Fruit fly (Drosophila melanogaster) whole organism, embryonic: ENCODE measurements around the gene NaPi-III.

Experiments used
- Ada2b ChIP-seq: fragments of 200-800 bp; sonication (Bioruptor generic); IDR thresholded peaks from 2 replicates; pipeline ENCODE4 v1.3.6; 2022; ENCODE audit warnings: missing biosample characterization, missing genetic modification characterization
- Adf1 ChIP-seq: fragments of 200-800 bp; sonication (Bioruptor generic); IDR thresholded peaks from 2 replicates; pipeline ENCODE4 v1.3.6; 2022; ENCODE audit warnings: missing biosample characterization, missing genetic modification characterization
- B-H1 ChIP-seq: fragments of 200-800 bp; sonication (Bioruptor generic); IDR thresholded peaks from 3 replicates; pipeline ENCODE4 v1.3.6; 2022; ENCODE audit warnings: missing biosample characterization, missing genetic modification characterization
- CG11247 ChIP-seq: fragments of 200-800 bp; sonication (Bioruptor generic); IDR thresholded peaks from 2 replicates; pipeline ENCODE4 v1.3.6; 2022; ENCODE audit warnings: missing biosample characterization, missing genetic modification characterization
- CG11695 ChIP-seq: fragments of 200-800 bp; sonication (Bioruptor generic); IDR thresholded peaks from 3 replicates; pipeline ENCODE4 v1.3.6; 2022; ENCODE audit warnings: missing biosample characterization, missing genetic modification characterization
- CG12104 ChIP-seq: fragments of 200-800 bp; sonication (Bioruptor generic); optimal IDR thresholded peaks from 3 replicates; lab custom pipeline; 2016; ENCODE audit warnings: missing biosample characterization, missing genetic modification characterization
- CG15479 ChIP-seq: fragments of 200-800 bp; sonication (Bioruptor generic); optimal IDR thresholded peaks from 3 replicates; lab custom pipeline; 2019; ENCODE audit warnings: missing biosample characterization, mild to moderate bottlenecking, missing genetic modification characterization, moderate library complexity
- CG15696 ChIP-seq: fragments of 200-800 bp; sonication (Bioruptor generic); optimal IDR thresholded peaks from 2 replicates; lab custom pipeline; 2019; ENCODE audit warnings: missing biosample characterization, mild to moderate bottlenecking, missing genetic modification characterization, moderate library complexity
- CG1603 ChIP-seq: fragments of 200-800 bp; sonication (Bioruptor generic); optimal IDR thresholded peaks from 2 replicates; lab custom pipeline; 2019; ENCODE audit warnings: missing biosample characterization, mild to moderate bottlenecking, missing genetic modification characterization, moderate library complexity
- CG16815 ChIP-seq: fragments of 200-800 bp; sonication (Bioruptor generic); optimal IDR thresholded peaks from 3 replicates; lab custom pipeline; 2017; ENCODE audit warnings: missing biosample characterization, mild to moderate bottlenecking, missing genetic modification characterization
- CG17568 ChIP-seq: fragments of 200-800 bp; sonication (Bioruptor generic); optimal IDR thresholded peaks from 2 replicates; lab custom pipeline; 2018; ENCODE audit warnings: missing biosample characterization, mild to moderate bottlenecking, missing genetic modification characterization, moderate library complexity
- CG17612 ChIP-seq: fragments of 200-800 bp; sonication (Bioruptor generic); IDR thresholded peaks from 2 replicates; pipeline ENCODE4 v1.3.6; 2022; ENCODE audit warnings: missing biosample characterization, missing genetic modification characterization
- CG2202 ChIP-seq: fragments of 200-800 bp; sonication (Bioruptor generic); optimal IDR thresholded peaks from 2 replicates; lab custom pipeline; 2018; ENCODE audit warnings: missing biosample characterization, mild to moderate bottlenecking, missing genetic modification characterization
- CG30431 ChIP-seq: fragments of 200-800 bp; sonication (Bioruptor generic); optimal IDR thresholded peaks from 2 replicates; lab custom pipeline; 2017; ENCODE audit warnings: missing biosample characterization, missing genetic modification characterization
- CG3726 ChIP-seq: fragments of 200-800 bp; sonication (Bioruptor generic); IDR thresholded peaks from 3 replicates; pipeline ENCODE4, ENCODE4 v1.3.6; 2022; ENCODE audit warnings: missing biosample characterization, missing genetic modification characterization
- CG6683 ChIP-seq: fragments of 200-800 bp; sonication (Bioruptor generic); optimal IDR thresholded peaks from 2 replicates; lab custom pipeline; 2017; ENCODE audit warnings: missing biosample characterization, mild to moderate bottlenecking, missing genetic modification characterization, missing genetic modification reagents
- CG6854 ChIP-seq: fragments of 200-800 bp; sonication (Bioruptor generic); optimal IDR thresholded peaks from 3 replicates; lab custom pipeline; 2017; ENCODE audit warnings: missing biosample characterization, mild to moderate bottlenecking, missing genetic modification characterization
- CG7271 ChIP-seq: fragments of 200-800 bp; sonication (Bioruptor generic); optimal IDR thresholded peaks from 2 replicates; lab custom pipeline; 2018; ENCODE audit warnings: missing biosample characterization, mild to moderate bottlenecking, missing genetic modification characterization, moderate library complexity
- CG9817 ChIP-seq: fragments of 200-800 bp; sonication (Bioruptor generic); optimal IDR thresholded peaks from 2 replicates; lab custom pipeline; 2018; ENCODE audit warnings: missing biosample characterization, mild to moderate bottlenecking, missing genetic modification characterization, moderate library complexity
- D19B ChIP-seq: fragments of 200-800 bp; sonication (Bioruptor generic); optimal IDR thresholded peaks from 2 replicates; lab custom pipeline; 2017; ENCODE audit warnings: missing biosample characterization, mild to moderate bottlenecking, missing genetic modification characterization
- Dad ChIP-seq: fragments of 200-800 bp; sonication (Bioruptor generic); optimal IDR thresholded peaks from 3 replicates; lab custom pipeline; 2016; ENCODE audit warnings: missing biosample characterization, missing genetic modification characterization
- Dll ChIP-seq: fragments of 200-800 bp; sonication (Bioruptor generic); IDR thresholded peaks from 4 replicates; pipeline ENCODE4 v1.3.6; 2022; ENCODE audit warnings: missing biosample characterization, missing genetic modification characterization; ENCODE audit not compliant: partially characterized antibody
- Dref ChIP-seq: fragments of 200-800 bp; sonication (Bioruptor generic); IDR thresholded peaks from 2 replicates; pipeline ENCODE4 v1.3.6; 2022; ENCODE audit warnings: missing biosample characterization, missing genetic modification characterization
- Fer3 ChIP-seq: fragments of 200-800 bp; sonication (Bioruptor generic); optimal IDR thresholded peaks from 2 replicates; lab custom pipeline; 2018; ENCODE audit warnings: missing biosample characterization, mild to moderate bottlenecking, missing genetic modification characterization, moderate library complexity
- HLH4C ChIP-seq: fragments of 200-800 bp; sonication (Bioruptor generic); IDR thresholded peaks from 3 replicates; pipeline ENCODE4 v1.3.6; 2022; ENCODE audit warnings: missing biosample characterization, missing genetic modification characterization; ENCODE audit not compliant: partially characterized antibody
- Hand ChIP-seq: fragments of 200-800 bp; sonication (Bioruptor generic); optimal IDR thresholded peaks from 2 replicates; lab custom pipeline; 2017; ENCODE audit warnings: mild to moderate bottlenecking, missing biosample characterization, missing genetic modification reagents, missing genetic modification characterization
- Jarid2 ChIP-seq: fragments of 200-800 bp; sonication (Bioruptor generic); optimal IDR thresholded peaks from 3 replicates; lab custom pipeline; 2017; ENCODE audit warnings: mild to moderate bottlenecking, missing biosample characterization, missing genetic modification reagents, missing genetic modification characterization
- Lhr ChIP-seq: fragments of 200-800 bp; sonication (Bioruptor generic); optimal IDR thresholded peaks from 3 replicates; lab custom pipeline; 2017; ENCODE audit warnings: mild to moderate bottlenecking, missing biosample characterization, missing genetic modification reagents, missing genetic modification characterization
- Mrtf ChIP-seq: fragments of 200-800 bp; sonication (Bioruptor generic); IDR thresholded peaks from 3 replicates; pipeline ENCODE4 v1.3.6; 2022; ENCODE audit warnings: missing biosample characterization, missing genetic modification characterization
- NC2β ChIP-seq: fragments of 200-800 bp; sonication (Bioruptor generic); optimal IDR thresholded peaks from 2 replicates; lab custom pipeline; 2016; ENCODE audit warnings: missing biosample characterization, missing genetic modification characterization
- Sry-δ ChIP-seq: fragments of 200-800 bp; sonication (Bioruptor generic); optimal IDR thresholded peaks from 2 replicates; lab custom pipeline; 2016; ENCODE audit warnings: missing biosample characterization, missing genetic modification characterization
- Xrp1 ChIP-seq: fragments of 200-800 bp; sonication (Bioruptor generic); IDR thresholded peaks from 2 replicates; pipeline ENCODE4 v1.3.6; 2022; ENCODE audit warnings: missing biosample characterization, missing genetic modification characterization
- ac ChIP-seq: fragments of 200-800 bp; sonication (Bioruptor generic); optimal IDR thresholded peaks from 3 replicates; lab custom pipeline; 2017; ENCODE audit warnings: missing biosample characterization, mild to moderate bottlenecking, missing genetic modification characterization
- aop ChIP-seq: fragments of 200-800 bp; sonication (Bioruptor generic); IDR thresholded peaks from 2 replicates; pipeline ENCODE4 v1.3.6; 2022; ENCODE audit warnings: missing biosample characterization, missing genetic modification characterization
- bcd ChIP-seq: fragments of 200-800 bp; sonication (Bioruptor generic); optimal IDR thresholded peaks from 2 replicates; lab custom pipeline; 2017; ENCODE audit warnings: missing biosample characterization, mild to moderate bottlenecking, missing genetic modification characterization
- cg ChIP-seq: fragments of 200-800 bp; sonication (Bioruptor generic); optimal IDR thresholded peaks from 3 replicates; lab custom pipeline; 2019; ENCODE audit warnings: missing biosample characterization, mild to moderate bottlenecking, missing genetic modification characterization, moderate library complexity
- chinmo ChIP-seq: fragments of 200-800 bp; sonication (Bioruptor generic); IDR thresholded peaks from 4 replicates; pipeline ENCODE4 v1.3.6; 2022; ENCODE audit warnings: missing biosample characterization, missing genetic modification characterization; ENCODE audit not compliant: partially characterized antibody
- exex ChIP-seq: fragments of 200-800 bp; sonication (Bioruptor generic); optimal IDR thresholded peaks from 4 replicates; lab custom pipeline; 2018; ENCODE audit warnings: missing biosample characterization, mild to moderate bottlenecking, missing genetic modification characterization, moderate library complexity
- gem ChIP-seq: fragments of 200-800 bp; sonication (Bioruptor generic); optimal IDR thresholded peaks from 2 replicates; lab custom pipeline; 2019; ENCODE audit warnings: missing biosample characterization, mild to moderate bottlenecking, missing genetic modification characterization, moderate library complexity
- grn ChIP-seq: fragments of 200-800 bp; sonication (Bioruptor generic); optimal IDR thresholded peaks from 3 replicates; lab custom pipeline; 2017; ENCODE audit warnings: missing biosample characterization, missing genetic modification characterization
- gt ChIP-seq: fragments of 200-800 bp; sonication (Bioruptor generic); IDR thresholded peaks from 2 replicates; pipeline ENCODE4 v1.3.6; 2022; ENCODE audit warnings: missing biosample characterization, missing genetic modification characterization
- hth ChIP-seq: fragments of >200 bp; optimal IDR thresholded peaks from 2 replicates; lab custom pipeline; 2017; ENCODE audit warnings: inconsistent platforms
- inv ChIP-seq: fragments of 200-800 bp; sonication (Bioruptor generic); IDR thresholded peaks from 2 replicates; pipeline ENCODE4 v1.3.6; 2022; ENCODE audit warnings: missing biosample characterization, missing genetic modification characterization; ENCODE audit not compliant: partially characterized antibody
- nerfin-1 ChIP-seq: fragments of 200-800 bp; sonication (Bioruptor generic); optimal IDR thresholded peaks from 3 replicates; lab custom pipeline; 2019; ENCODE audit warnings: missing biosample characterization, mild to moderate bottlenecking, missing genetic modification characterization, moderate library complexity
- pb ChIP-seq: fragments of 200-800 bp; sonication (Bioruptor generic); optimal IDR thresholded peaks from 3 replicates; lab custom pipeline; 2016; ENCODE audit warnings: missing biosample characterization, missing genetic modification characterization
- peb ChIP-seq: fragments of 200-800 bp; sonication (Bioruptor generic); IDR thresholded peaks from 2 replicates; pipeline ENCODE4 v1.3.6; 2022; ENCODE audit warnings: missing biosample characterization, missing genetic modification characterization
- pros ChIP-seq: fragments of 200-800 bp; sonication (Bioruptor generic); optimal IDR thresholded peaks from 3 replicates; lab custom pipeline; 2019; ENCODE audit warnings: missing biosample characterization, mild to moderate bottlenecking, missing genetic modification characterization, moderate library complexity
- sens ChIP-seq: fragments of 200-800 bp; sonication (Bioruptor generic); peaks from one replicate; lab custom pipeline; 2016; ENCODE audit warnings: missing biosample characterization, missing genetic modification characterization
- sens-2 ChIP-seq: fragments of 200-800 bp; sonication (Bioruptor generic); IDR thresholded peaks from 2 replicates; pipeline ENCODE4 v1.3.6; 2022; ENCODE audit warnings: missing biosample characterization, missing genetic modification characterization
- so ChIP-seq: fragments of 200-800 bp; sonication (Bioruptor generic); IDR thresholded peaks from 3 replicates; pipeline ENCODE4 v1.3.6; 2022; ENCODE audit warnings: missing biosample characterization, missing genetic modification characterization
- vnd ChIP-seq: fragments of 200-800 bp; sonication (Bioruptor generic); IDR thresholded peaks from 3 replicates; pipeline ENCODE4 v1.3.6; 2022; ENCODE audit warnings: missing biosample characterization, missing genetic modification characterization; ENCODE audit not compliant: partially characterized antibody

NaPi-III gene

DNA sequence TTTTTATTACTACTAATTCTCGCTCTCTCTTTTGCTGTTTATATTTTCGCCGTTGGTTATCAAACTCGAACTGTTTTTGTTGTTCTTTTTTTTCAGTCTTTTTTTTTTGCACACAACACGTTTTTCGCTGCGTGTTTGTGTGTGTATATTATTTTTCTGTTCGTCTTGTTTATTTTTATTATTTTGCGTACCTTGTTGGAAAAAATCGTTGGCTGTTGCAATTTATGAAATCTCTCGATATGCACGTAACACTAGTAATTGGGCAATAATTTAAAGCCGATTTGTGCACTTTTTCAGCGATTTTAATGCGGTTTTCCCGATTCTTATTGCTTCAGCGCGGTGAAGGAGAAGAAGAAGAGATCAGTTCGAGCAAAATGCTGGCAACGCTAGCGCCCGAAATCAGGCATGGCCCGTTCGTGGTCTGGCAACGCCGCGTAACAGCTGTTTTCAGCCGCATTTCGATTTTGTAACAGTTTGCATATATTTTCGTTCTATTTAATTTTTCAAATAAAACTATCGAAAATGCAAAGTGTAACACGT, 2.7 kb upstream of the NaPi-III start, which contains the start of the genes FoxK and mRpL2 (continued):
- TF ChIP-seq inv (GFP tag; lab: Robert Waterston, UW): peak; percentile 34; the same call in 1 of the 2 replicates
- TF ChIP-seq grn (GFP tag; lab: Kevin White, UChicago): no peak
- TF ChIP-seq CG6683 (GFP tag; lab: Kevin White, UChicago): no peak
- TF ChIP-seq nerfin-1 (tag; lab: Kevin White, UChicago): no peak
- TF ChIP-seq CG11247 (GFP tag; lab: Robert Waterston, UW): no peak
- TF ChIP-seq Sry-δ: peak; percentile 53
- TF ChIP-seq bcd (GFP tag; lab: Kevin White, UChicago): no peak
- no peak for TF ChIP-seq CG9817
- no peak for TF ChIP-seq CG7271 (tag; lab: Kevin White, UChicago)
- no peak for TF ChIP-seq NC2β (GFP tag; lab: Kevin White, UChicago)
- no peak for TF ChIP-seq so (GFP tag; lab: Robert Waterston, UW)
- no peak for TF ChIP-seq CG15696
- no peak for TF ChIP-seq Dad
- peak; percentile 44 for TF ChIP-seq Dref (GFP tag; lab: Robert Waterston, UW)
- TF ChIP-seq aop (GFP tag; lab: Robert Waterston, UW): no peak
- TF ChIP-seq Mrtf (GFP tag; lab: Robert Waterston, UW): no peak
- no peak for TF ChIP-seq CG17568 (GFP tag; lab: Kevin White, UChicago)
- TF ChIP-seq Ada2b (GFP tag; lab: Robert Waterston, UW): no peak
- no peak for TF ChIP-seq B-H1 (GFP tag; lab: Robert Waterston, UW)
- TF ChIP-seq CG17612 (GFP tag; lab: Robert Waterston, UW): no peak
- TF ChIP-seq Lhr (GFP tag; lab: Kevin White, UChicago): no peak
- peak; percentile 71 for TF ChIP-seq CG1603 (tag; lab: Kevin White, UChicago)
- no peak for TF ChIP-seq CG3726 (GFP tag; lab: Robert Waterston, UW)
- 0 out of 4 replicates have a peak, but pooled peaks have one; percentile 40 for TF ChIP-seq Dll
- no peak for TF ChIP-seq exex (tag; lab: Kevin White, UChicago)
- no peak for TF ChIP-seq sens-2
- peak; percentile 4 for TF ChIP-seq gem (tag; lab: Kevin White, UChicago)
- no peak for TF ChIP-seq vnd (GFP tag; lab: Robert Waterston, UW)
- TF ChIP-seq CG11695: 0 out of 3 replicates have a peak, but pooled peaks have one; percentile 21
- no peak for TF ChIP-seq pb
- TF ChIP-seq CG16815 (GFP tag; lab: Kevin White, UChicago): no peak
- no peak for TF ChIP-seq Fer3
- TF ChIP-seq Xrp1: no peak
- TF ChIP-seq CG30431 (GFP tag; lab: Kevin White, UChicago): no peak
- no peak for TF ChIP-seq ac (GFP tag; lab: Kevin White, UChicago)
- no peak for TF ChIP-seq CG6854 (GFP tag; lab: Kevin White, UChicago)
- peak; percentile 78 for TF ChIP-seq sens (GFP tag; lab: Kevin White, UChicago)
- TF ChIP-seq CG12104 (GFP tag; lab: Kevin White, UChicago): no peak
- TF ChIP-seq HLH4C (GFP tag; lab: Robert Waterston, UW): no peak
- no peak for TF ChIP-seq CG15479 (GFP tag; lab: Kevin White, UChicago)
- TF ChIP-seq CG2202 (tag; lab: Kevin White, UChicago): no peak
- TF ChIP-seq cg (GFP tag; lab: Kevin White, UChicago): peak; percentile 26
- no peak for TF ChIP-seq D19B (GFP tag; lab: Kevin White, UChicago)
- TF ChIP-seq Hand (GFP tag; lab: Kevin White, UChicago): no peak
- no peak for TF ChIP-seq gt
- TF ChIP-seq Adf1 (GFP tag; lab: Robert Waterston, UW): no peak
- TF ChIP-seq pros: no peak
- no peak for TF ChIP-seq chinmo (GFP tag; lab: Robert Waterston, UW)
- TF ChIP-seq Jarid2 (GFP tag; lab: Kevin White, UChicago): no peak
- TF ChIP-seq hth (lab: Kevin White, UChicago): no peak
- no peak for TF ChIP-seq peb (GFP tag; lab: Robert Waterston, UW)
